Worm (Caenorhabditis elegans) whole organism, mixed stage, embryonic: ENCODE data around the gene B0035.21.

Experiments
- M03D4.4 ChIP-seq: sonication (generic microtip); optimal IDR thresholded peaks from 2 replicates; lab custom pipeline; 2017; ENCODE audit warnings: mild to moderate bottlenecking, missing genetic modification characterization, missing compliant biosample characterization
- bed-3 ChIP-seq: fragments of 200-800 bp; sonication (Bioruptor generic); optimal IDR thresholded peaks from 3 replicates; lab custom pipeline; 2018; ENCODE audit warnings: mild to moderate bottlenecking, missing genetic modification characterization, moderate library complexity, missing compliant biosample characterization
- blmp-1 ChIP-seq: fragments of 150-350 bp; optimal IDR thresholded peaks from 2 replicates; lab custom pipeline; 2014; ENCODE audit warnings: missing biosample characterization, missing genetic modification characterization
- ceh-39 ChIP-seq: fragments of 150-350 bp; optimal IDR thresholded peaks from 2 replicates; lab custom pipeline; 2014; ENCODE audit warnings: missing biosample characterization, missing genetic modification characterization
- ceh-43 ChIP-seq: fragments of 200-800 bp; sonication (Bioruptor generic); optimal IDR thresholded peaks from 2 replicates; lab custom pipeline; 2018; ENCODE audit warnings: mild to moderate bottlenecking, missing genetic modification characterization, moderate library complexity, missing compliant biosample characterization
- ceh-83 ChIP-seq: fragments of 200-800 bp; sonication (Bioruptor generic); optimal IDR thresholded peaks from 2 replicates; lab custom pipeline; 2018; ENCODE audit warnings: mild to moderate bottlenecking, missing genetic modification characterization, missing compliant biosample characterization
- ces-1 ChIP-seq: fragments of 150-350 bp; optimal IDR thresholded peaks from 2 replicates; lab custom pipeline; 2014; ENCODE audit warnings: missing biosample characterization, missing genetic modification reagents, missing genetic modification characterization
- cnd-1 ChIP-seq: fragments of 200-800 bp; sonication (Bioruptor generic); optimal IDR thresholded peaks from 2 replicates; lab custom pipeline; 2018; ENCODE audit warnings: mild to moderate bottlenecking, missing genetic modification characterization, missing compliant biosample characterization
- drap-1 ChIP-seq: fragments of 200-800 bp; sonication (Bioruptor generic); optimal IDR thresholded peaks from 3 replicates; lab custom pipeline; 2018; ENCODE audit warnings: mild to moderate bottlenecking, missing genetic modification characterization, missing compliant biosample characterization
- elt-1 ChIP-seq: sonication (generic microtip); optimal IDR thresholded peaks from 2 replicates; lab custom pipeline; 2017; ENCODE audit warnings: missing genetic modification characterization, mild to moderate bottlenecking, missing compliant biosample characterization, antibody characterized with exemption, moderate library complexity, borderline replicate concordance; ENCODE audit not compliant: insufficient read depth
- elt-3 ChIP-seq: fragments of 150-350 bp; optimal IDR thresholded peaks from 2 replicates; lab custom pipeline; 2014; ENCODE audit warnings: missing biosample characterization, missing genetic modification characterization
- flh-1 ChIP-seq: fragments of 200-800 bp; sonication (Bioruptor generic); optimal IDR thresholded peaks from 2 replicates; lab custom pipeline; 2018; ENCODE audit warnings: mild to moderate bottlenecking, missing genetic modification characterization, moderate library complexity, missing compliant biosample characterization
- ham-2 ChIP-seq: fragments of 200-800 bp; sonication (Bioruptor generic); optimal IDR thresholded peaks from 2 replicates; lab custom pipeline; 2018; ENCODE audit warnings: mild to moderate bottlenecking, missing genetic modification characterization, missing compliant biosample characterization
- hlh-1 ChIP-seq: fragments of 150-350 bp; optimal IDR thresholded peaks from 2 replicates; lab custom pipeline; 2014; ENCODE audit warnings: missing biosample characterization, missing genetic modification reagents, missing genetic modification characterization
- lin-13 ChIP-seq: fragments of 150-350 bp; optimal IDR thresholded peaks from 2 replicates; lab custom pipeline; 2014; ENCODE audit warnings: missing biosample characterization, missing genetic modification characterization
- lin-32 ChIP-seq: fragments of 200-800 bp; sonication (Bioruptor generic); optimal IDR thresholded peaks from 2 replicates; lab custom pipeline; 2018; ENCODE audit warnings: mild to moderate bottlenecking, missing genetic modification characterization, missing compliant biosample characterization
- lsy-2 ChIP-seq: fragments of 150-350 bp; optimal IDR thresholded peaks from 2 replicates; lab custom pipeline; 2014; ENCODE audit warnings: missing biosample characterization, missing genetic modification characterization
- mab-5 ChIP-seq: fragments of 150-350 bp; optimal IDR thresholded peaks from 2 replicates; lab custom pipeline; 2014; ENCODE audit warnings: missing biosample characterization, missing genetic modification characterization
- mep-1 ChIP-seq: fragments of 150-350 bp; optimal IDR thresholded peaks from 2 replicates; lab custom pipeline; 2017; ENCODE audit warnings: missing biosample characterization, missing genetic modification reagents, missing genetic modification characterization, inconsistent platforms
- mls-2 ChIP-seq: sonication (generic microtip); optimal IDR thresholded peaks from 2 replicates; lab custom pipeline; 2016; ENCODE audit warnings: mild to moderate bottlenecking, missing genetic modification characterization, moderate library complexity, missing compliant biosample characterization
- nhr-12 ChIP-seq: fragments of 150-350 bp; optimal IDR thresholded peaks from 2 replicates; lab custom pipeline; 2014; ENCODE audit warnings: missing biosample characterization, missing genetic modification characterization
- nhr-2 ChIP-seq: fragments of 150-350 bp; optimal IDR thresholded peaks from 2 replicates; lab custom pipeline; 2014; ENCODE audit warnings: missing biosample characterization, missing genetic modification characterization
- nhr-237 ChIP-seq: fragments of 150-350 bp; optimal IDR thresholded peaks from 2 replicates; lab custom pipeline; 2014; ENCODE audit warnings: missing biosample characterization, missing genetic modification characterization
- nhr-28 ChIP-seq: fragments of 150-350 bp; optimal IDR thresholded peaks from 2 replicates; lab custom pipeline; 2014; ENCODE audit warnings: missing biosample characterization, missing genetic modification characterization
- nhr-76 ChIP-seq: sonication (generic microtip); optimal IDR thresholded peaks from 2 replicates; lab custom pipeline; 2017; ENCODE audit warnings: missing biosample characterization, missing genetic modification characterization
- pha-4 ChIP-seq: fragments of 150-350 bp; optimal IDR thresholded peaks from 2 replicates; lab custom pipeline; 2018; ENCODE audit warnings: missing biosample characterization, missing genetic modification reagents, missing genetic modification characterization
- sem-2 ChIP-seq: fragments of 200-800 bp; sonication (Bioruptor generic); optimal IDR thresholded peaks from 2 replicates; lab custom pipeline; 2018; ENCODE audit warnings: mild to moderate bottlenecking, missing genetic modification characterization, missing compliant biosample characterization
- snpc-4 ChIP-seq: fragments of 150-350 bp; optimal IDR thresholded peaks from 2 replicates; lab custom pipeline; 2014; ENCODE audit warnings: missing biosample characterization, missing genetic modification characterization
- sptf-1 ChIP-seq: sonication (generic microtip); optimal IDR thresholded peaks from 2 replicates; lab custom pipeline; 2017; ENCODE audit warnings: mild to moderate bottlenecking, missing genetic modification characterization, moderate library complexity, missing compliant biosample characterization
- tbx-8 ChIP-seq: fragments of 200-800 bp; sonication (Bioruptor generic); optimal IDR thresholded peaks from 2 replicates; lab custom pipeline; 2018; ENCODE audit warnings: mild to moderate bottlenecking, missing genetic modification characterization, moderate library complexity, missing compliant biosample characterization
- unc-120 ChIP-seq: sonication (generic microtip); optimal IDR thresholded peaks from 2 replicates; lab custom pipeline; 2017; ENCODE audit warnings: missing genetic modification characterization, missing compliant biosample characterization; ENCODE audit not compliant: poor library complexity, severe bottlenecking
- unc-39 ChIP-seq: fragments of 150-350 bp; optimal IDR thresholded peaks from 2 replicates; lab custom pipeline; 2014; ENCODE audit warnings: missing biosample characterization, missing genetic modification characterization
- unc-62 ChIP-seq: fragments of 150-350 bp; optimal IDR thresholded peaks from 2 replicates; lab custom pipeline; 2014; ENCODE audit warnings: missing biosample characterization, missing genetic modification reagents, missing genetic modification characterization
- zip-8 ChIP-seq: fragments of 150-350 bp; optimal IDR thresholded peaks from 2 replicates; lab custom pipeline; 2014; ENCODE audit warnings: missing biosample characterization, missing genetic modification characterization
- ztf-11 ChIP-seq: fragments of 150-350 bp; optimal IDR thresholded peaks from 2 replicates; lab custom pipeline; 2014; ENCODE audit warnings: missing biosample characterization, missing genetic modification characterization

The B0035.21 gene

ce11 chrIV:11307770-11308169, 19.3 kb upstream of the B0035.21 start:
- no peak for TF ChIP-seq nhr-76 (tag; lab: Kevin White, UChicago)
- no peak for TF ChIP-seq nhr-12 (tag; lab: Kevin White, UChicago)
- TF ChIP-seq elt-3 (tag; lab: Kevin White, UChicago), result no peak
- TF ChIP-seq lsy-2 (tag; lab: Kevin White, UChicago), result no peak
- TF ChIP-seq hlh-1, result no peak
- TF ChIP-seq blmp-1 (tag; lab: Kevin White, UChicago), result no peak
- TF ChIP-seq M03D4.4 (tag; lab: Kevin White, UChicago), result no peak
- no peak for TF ChIP-seq elt-1 (tag; lab: Kevin White, UChicago)
- TF ChIP-seq tbx-8, result no peak
- TF ChIP-seq sem-2 (GFP tag; lab: Kevin White, UChicago), result no peak
- TF ChIP-seq drap-1 (GFP tag; lab: Kevin White, UChicago), result no peak
- TF ChIP-seq nhr-28 (tag; lab: Kevin White, UChicago), result no peak
- no peak for TF ChIP-seq bed-3 (GFP tag; lab: Kevin White, UChicago)
- TF ChIP-seq ceh-39 (tag; lab: Kevin White, UChicago), result no peak

DNA sequence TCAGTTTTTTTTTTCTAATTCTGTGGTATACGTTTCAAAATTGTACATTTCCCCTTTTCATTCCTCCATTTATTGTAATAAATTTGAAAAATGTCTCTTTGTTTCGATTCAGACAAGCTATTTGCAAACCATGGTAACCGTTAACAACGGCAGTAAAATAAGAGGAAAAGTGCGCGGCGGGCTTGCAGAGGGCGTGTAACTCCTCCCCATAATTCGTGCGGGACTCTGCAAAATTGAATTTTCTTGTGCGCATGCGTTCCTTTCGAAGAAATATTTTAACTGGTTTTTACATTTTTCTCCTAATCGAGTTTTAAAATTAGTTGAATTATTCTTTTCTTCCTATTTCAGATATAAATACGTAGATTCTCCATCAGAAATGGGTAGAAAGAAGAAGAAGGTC, 16.4 kb upstream of the B0035.21 start, which contains the start of gene znf-207:
znf-207 (plus strand) TSS at position 349 of the 400 bp plus-strand sequence.
- TF ChIP-seq nhr-12 (tag; lab: Kevin White, UChicago) (no peak), nhr-76 (tag; lab: Kevin White, UChicago) (no peak), tbx-8 (no peak), ceh-83 (no peak), sem-2 (GFP tag; lab: Kevin White, UChicago) (no peak), lin-13 (tag; lab: Kevin White, UChicago) (peak; percentile 28), unc-39 (no peak), zip-8 (tag; lab: Kevin White, UChicago) (no peak), unc-62 (no peak), pha-4 (tag; lab: Kevin White, UChicago) (peak; percentile 25), drap-1 (GFP tag; lab: Kevin White, UChicago) (peak; percentile 44), elt-1 (tag; lab: Kevin White, UChicago) (peak; percentile 20), lin-32 (GFP tag; lab: Kevin White, UChicago) (peak; percentile 9), unc-120 (tag; lab: Kevin White, UChicago) (peak; percentile 45), nhr-237 (tag; lab: Kevin White, UChicago) (peak; percentile 16), elt-3 (tag; lab: Kevin White, UChicago) (no peak), nhr-28 (tag; lab: Kevin White, UChicago) (no peak), lsy-2 (tag; lab: Kevin White, UChicago) (peak; percentile 26), snpc-4 (tag; lab: Kevin White, UChicago) (no peak), cnd-1 (tag; lab: Kevin White, UChicago) (peak; percentile 45), sptf-1 (tag; lab: Kevin White, UChicago) (peak; percentile 76), ztf-11 (tag; lab: Kevin White, UChicago) (peak; percentile 47), blmp-1 (tag; lab: Kevin White, UChicago) (no peak), ham-2 (no peak), ces-1 (GFP tag; lab: Kevin White, UChicago) (peak; percentile 95), nhr-2 (no peak), mab-5 (tag; lab: Kevin White, UChicago) (no peak), hlh-1 (no peak), mls-2 (tag; lab: Kevin White, UChicago) (peak; percentile 48), mep-1 (tag; lab: Kevin White, UChicago) (peak; percentile 47), ceh-43 (GFP tag; lab: Kevin White, UChicago) (peak; percentile 29), M03D4.4 (tag; lab: Kevin White, UChicago) (peak; percentile 49), bed-3 (GFP tag; lab: Kevin White, UChicago) (no peak), flh-1 (GFP tag; lab: Kevin White, UChicago) (peak; percentile 5), ceh-39 (tag; lab: Kevin White, UChicago) (no peak)

ce11 chrIV:11311484-11311883, 15.6 kb upstream of the B0035.21 start:
- TF ChIP-seq lin-32 (GFP tag; lab: Kevin White, UChicago), result peak; percentile 38
- peak; percentile 21 for TF ChIP-seq sptf-1 (tag; lab: Kevin White, UChicago)
- TF ChIP-seq ztf-11 (tag; lab: Kevin White, UChicago), result no peak
